Fruit fly (Drosophila melanogaster): ENCODE results near the gene ND-15.

The ND-15 gene

dm6 chr2L:110046-110445, 4.5 kb upstream of the ND-15 start:
- TF ChIP-seq CG17801 (GFP tag; optimal IDR thresholded peaks at IDR 0.05; ENCODE audit: partially characterized antibody): no peak

- no peak for TF ChIP-seq CG17801 (GFP tag; optimal IDR thresholded peaks at IDR 0.05; ENCODE audit: partially characterized antibody)
Observed at dm6 chr2L:116388-116787, 1.9 kb downstream of the ND-15 start, which contains the start of gene CG13694. Gene CG13694 (minus strand): TSS chr2L:116488.

dm6 chr2L:117750-118149, 3.2 kb downstream of the ND-15 start:
- TF ChIP-seq CG17801 (GFP tag; optimal IDR thresholded peaks at IDR 0.05; ENCODE audit: partially characterized antibody): no peak

- TF ChIP-seq CG17801 (GFP tag; optimal IDR thresholded peaks at IDR 0.05; ENCODE audit: partially characterized antibody): no peak
Observed at dm6 chr2L:120492-121455, 6.2 kb downstream of the ND-15 start.

dm6 chr2L:121456-121831, 6.9 kb downstream of the ND-15 start, which contains the start of gene CG4822:
Gene CG4822 (minus strand): TSS chr2L:121754.
- no peak for TF ChIP-seq CG17801 (GFP tag; optimal IDR thresholded peaks at IDR 0.05; ENCODE audit: partially characterized antibody)

- no peak for TF ChIP-seq CG17801 (GFP tag; optimal IDR thresholded peaks at IDR 0.05; ENCODE audit: partially characterized antibody)
Observed at dm6 chr2L:122167-123006, 7.9 kb downstream of the ND-15 start.

dm6 chr2L:123007-123327, 8.4 kb downstream of the ND-15 start:
- TF ChIP-seq CG17801 (GFP tag; optimal IDR thresholded peaks at IDR 0.05; ENCODE audit: partially characterized antibody): no peak

- peak; percentile 46 for TF ChIP-seq CG17801 (GFP tag; optimal IDR thresholded peaks at IDR 0.05; ENCODE audit: partially characterized antibody)
Observed at dm6 chr2L:125364-126252, 11.1 kb downstream of the ND-15 start.

- no peak for TF ChIP-seq CG17801 (GFP tag; optimal IDR thresholded peaks at IDR 0.05; ENCODE audit: partially characterized antibody)
Observed at dm6 chr2L:128296-128715, 13.8 kb downstream of the ND-15 start.

dm6 chr2L:128977-129941, 14.7 kb downstream of the ND-15 start:
- peak; percentile 91 for TF ChIP-seq CG17801 (GFP tag; optimal IDR thresholded peaks at IDR 0.05; ENCODE audit: partially characterized antibody)

- no peak for TF ChIP-seq CG17801 (GFP tag; optimal IDR thresholded peaks at IDR 0.05; ENCODE audit: partially characterized antibody)
Observed at dm6 chr2L:130691-131090, 16.2 kb downstream of the ND-15 start, which contains the start of gene CG3164. Gene CG3164 (minus strand): TSS chr2L:130791.

- TF ChIP-seq CG17801 (GFP tag; optimal IDR thresholded peaks at IDR 0.05; ENCODE audit: partially characterized antibody): peak; percentile 49
Observed at dm6 chr2L:131466-132270, 17.1 kb downstream of the ND-15 start, which contains the start of gene Gs1. Gene Gs1 (plus strand): TSS chr2L:132077.
